Worm (Caenorhabditis elegans) whole organism, midembryonic: ENCODE results near the gene kup-1.

Experiments used
- T22C8.4 ChIP-seq: fragments of 200-800 bp; sonication (Bioruptor generic); IDR thresholded peaks from 2 replicates; pipeline ENCODE4 v1.3.6; 2022; ENCODE audit warnings: missing genetic modification characterization, missing compliant biosample characterization
- cog-1 ChIP-seq: sonication (generic microtip); optimal IDR thresholded peaks from 2 replicates; lab custom pipeline; 2016; ENCODE audit warnings: missing genetic modification characterization, missing compliant biosample characterization
- flt-1 ChIP-seq: fragments of 200-800 bp; sonication (Bioruptor generic); IDR thresholded peaks from 2 replicates; pipeline ENCODE4 v1.3.6; 2022; ENCODE audit warnings: missing genetic modification characterization, missing compliant biosample characterization
- klf-2 ChIP-seq: fragments of 200-800 bp; sonication (Bioruptor generic); conservative IDR thresholded peaks from 2 replicates; pipeline ENCODE4 v1.3.6; 2022; ENCODE audit warnings: missing genetic modification reagents, missing genetic modification characterization, missing compliant biosample characterization
- med-1 ChIP-seq: sonication (generic microtip); optimal IDR thresholded peaks from 2 replicates; lab custom pipeline; 2017; ENCODE audit warnings: missing genetic modification characterization, mild to moderate bottlenecking, missing compliant biosample characterization, antibody characterized with exemption, missing genetic modification reagents; ENCODE audit not compliant: insufficient read depth
- tab-1 ChIP-seq: fragments of 200-800 bp; sonication (Bioruptor generic); IDR thresholded peaks from 2 replicates; pipeline ENCODE4 v1.3.6; 2022; ENCODE audit warnings: missing genetic modification characterization, missing compliant biosample characterization
- ztf-23 ChIP-seq: fragments of 200-800 bp; sonication (Bioruptor generic); IDR thresholded peaks from 2 replicates; pipeline ENCODE4 v1.3.6; 2022; ENCODE audit warnings: missing genetic modification reagents, missing genetic modification characterization, missing compliant biosample characterization
- ztf-29 ChIP-seq: fragments of 200-800 bp; sonication (Bioruptor generic); IDR thresholded peaks from 2 replicates; pipeline ENCODE4 v1.3.6; 2022; ENCODE audit warnings: missing genetic modification reagents, missing genetic modification characterization, missing compliant biosample characterization

DNA sequence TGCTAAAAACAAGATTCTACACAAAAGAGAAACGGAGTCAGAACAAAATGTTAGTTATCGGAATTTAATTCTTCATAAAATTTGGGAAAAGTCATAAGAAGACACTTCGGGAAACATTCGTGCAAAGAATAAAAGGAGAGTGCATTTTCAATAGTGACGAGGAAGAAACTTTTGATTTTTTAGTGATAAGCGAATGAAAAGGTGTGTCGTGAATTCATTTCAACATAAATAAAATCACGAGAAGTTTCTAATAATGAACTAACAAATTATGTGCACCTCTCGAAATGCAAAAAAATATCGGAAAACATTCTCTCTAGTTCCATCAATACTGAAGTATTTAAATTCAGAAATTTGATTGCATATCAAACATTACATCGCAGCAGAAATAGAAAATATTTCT is 35.3 kb upstream of the kup-1 start:
- TF ChIP-seq flt-1 (GFP tag; lab: Robert Waterston, UW) (no peak), ztf-29 (GFP tag; lab: Robert Waterston, UW) (no peak), klf-2 (GFP tag; lab: Robert Waterston, UW) (no peak), tab-1 (GFP tag; lab: Robert Waterston, UW) (no peak), cog-1 (tag; lab: Kevin White, UChicago) (no peak), ztf-23 (no peak), med-1 (GFP tag; lab: Kevin White, UChicago) (no peak), T22C8.4 (no peak)
